Worm (Caenorhabditis elegans): ENCODE results near the gene ptr-4.

The ptr-4 gene

DNA sequence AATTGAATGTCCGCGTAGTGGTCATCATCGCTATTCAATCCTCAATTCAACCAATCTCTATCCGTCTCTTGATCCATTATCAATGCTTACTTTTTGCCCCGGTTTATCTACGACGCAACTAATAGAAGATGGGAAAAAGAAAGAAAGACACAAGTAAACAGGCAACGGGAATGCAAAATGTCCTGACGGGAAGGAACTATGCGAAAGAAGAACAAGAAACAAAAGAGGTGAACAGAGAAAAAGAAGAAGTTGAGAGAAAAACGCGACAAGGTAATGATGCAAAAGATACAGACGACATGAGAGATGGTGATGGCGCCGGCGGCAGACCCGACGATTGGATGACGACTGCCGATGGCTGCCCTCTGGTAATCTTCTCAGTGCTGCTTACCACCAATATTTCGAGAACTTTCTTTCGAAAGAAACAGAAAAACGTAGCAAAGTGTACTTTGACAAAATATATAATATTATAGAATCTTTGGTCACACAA, 23.7 kb downstream of the ptr-4 start (continued):
- no peak for TF ChIP-seq F37B4.10 (GFP tag; IDR thresholded peaks at IDR 0.05)
- no peak for TF ChIP-seq lir-1 (GFP tag; conservative IDR thresholded peaks at IDR 0.05)
- TF ChIP-seq madf-6 (GFP tag; IDR thresholded peaks at IDR 0.05) = no peak
- TF ChIP-seq mes-4 (tag; optimal IDR thresholded peaks at IDR 0.05) = no peak
- no peak for TF ChIP-seq F57A8.1 (GFP tag; optimal IDR thresholded peaks at IDR 0.05)
- TF ChIP-seq F33H1.4 (GFP tag; IDR thresholded peaks at IDR 0.05) = no peak
- no peak for TF ChIP-seq F57C9.4 (tag; optimal IDR thresholded peaks at IDR 0.05)
- no peak for TF ChIP-seq sptf-2 (GFP tag; optimal IDR thresholded peaks at IDR 0.05)
- peak; percentile 29 for TF ChIP-seq nhr-90 (tag; optimal IDR thresholded peaks at IDR 0.05)
- no peak for TF ChIP-seq hrde-1 (tag; optimal IDR thresholded peaks at IDR 0.05; ENCODE audit: borderline replicate concordance)
- no peak for TF ChIP-seq cebp-2 (GFP tag; IDR thresholded peaks at IDR 0.05)
- TF ChIP-seq F39B2.1 (GFP tag; IDR thresholded peaks at IDR 0.05) = no peak
- no peak for TF ChIP-seq dpl-1 (GFP tag; optimal IDR thresholded peaks at IDR 0.05)
- no peak for TF ChIP-seq ccch-3 (GFP tag; optimal IDR thresholded peaks at IDR 0.05)
- TF ChIP-seq ets-4 (GFP tag; optimal IDR thresholded peaks at IDR 0.05) = no peak
- no peak for TF ChIP-seq xnd-1 (tag; optimal IDR thresholded peaks at IDR 0.05)
- TF ChIP-seq hsf-1 (GFP tag; IDR thresholded peaks at IDR 0.05) = peak; percentile 80
- no peak for TF ChIP-seq D2030.7 (GFP tag; IDR thresholded peaks at IDR 0.05)
- TF ChIP-seq sdz-38 (tag; optimal IDR thresholded peaks at IDR 0.05) = no peak
- no peak for TF ChIP-seq unc-130 (GFP tag; optimal IDR thresholded peaks at IDR 0.05)
- TF ChIP-seq zim-3 (tag; optimal IDR thresholded peaks at IDR 0.05) = no peak
- TF ChIP-seq F55B11.4 (tag; optimal IDR thresholded peaks at IDR 0.05; ENCODE audit: borderline replicate concordance, insufficient read depth) = no peak
- TF ChIP-seq B0336.3 (GFP tag; IDR thresholded peaks at IDR 0.05) = peak; percentile 77
- no peak for TF ChIP-seq ztf-3 (GFP tag; optimal IDR thresholded peaks at IDR 0.05)
- no peak for TF ChIP-seq atf-7 (tag; optimal IDR thresholded peaks at IDR 0.05)
- no peak for TF ChIP-seq tbx-9 (tag; optimal IDR thresholded peaks at IDR 0.05; ENCODE audit: borderline replicate concordance)
- TF ChIP-seq snpc-1.3 (tag; optimal IDR thresholded peaks at IDR 0.05; ENCODE audit: insufficient read depth) = no peak
- no peak for TF ChIP-seq mxl-1 (tag; optimal IDR thresholded peaks at IDR 0.05)
- TF ChIP-seq rcor-1 (GFP tag; IDR thresholded peaks at IDR 0.05) = no peak
- TF ChIP-seq gei-17 (GFP tag; optimal IDR thresholded peaks at IDR 0.05) = peak; percentile 58
- TF ChIP-seq nhr-179 (tag; optimal IDR thresholded peaks at IDR 0.05) = no peak
- no peak for TF ChIP-seq sea-2 (GFP tag; IDR thresholded peaks at IDR 0.05)
- TF ChIP-seq let-526 (GFP tag; IDR thresholded peaks at IDR 0.05) = no peak
- TF ChIP-seq pha-4 (tag; optimal IDR thresholded peaks at IDR 0.05) = no peak
- TF ChIP-seq die-1 (tag; optimal IDR thresholded peaks at IDR 0.05) = peak; percentile 3
- no peak for TF ChIP-seq madf-3 (GFP tag; IDR thresholded peaks at IDR 0.05)
- no peak for TF ChIP-seq ztf-6 (GFP tag; IDR thresholded peaks at IDR 0.05)
- TF ChIP-seq athp-1 (tag; optimal IDR thresholded peaks at IDR 0.05) = no peak
- TF ChIP-seq ztf-25 (GFP tag; IDR thresholded peaks at IDR 0.05) = no peak
- no peak for TF ChIP-seq lag-1 (GFP tag; IDR thresholded peaks at IDR 0.05)
- no peak for TF ChIP-seq Y95B8A.8 (GFP tag; IDR thresholded peaks at IDR 0.05)
- TF ChIP-seq F22D6.2 (tag; optimal IDR thresholded peaks at IDR 0.05) = peak; percentile 13
- TF ChIP-seq tbp1 (GFP tag; optimal IDR thresholded peaks at IDR 0.05) = peak; percentile 23
- no peak for TF ChIP-seq T07F8.4 (tag; optimal IDR thresholded peaks at IDR 0.05)
- no peak for TF ChIP-seq aptf-3 (GFP tag; IDR thresholded peaks at IDR 0.05)
- peak; percentile 40 for TF ChIP-seq K12H6.12 (tag; optimal IDR thresholded peaks at IDR 0.05)
- no peak for TF ChIP-seq pbrm-1 (GFP tag; IDR thresholded peaks at IDR 0.05)
- no peak for TF ChIP-seq Y53G8AR.9 (GFP tag; conservative IDR thresholded peaks at IDR 0.05)
- no peak for TF ChIP-seq lsl-1 (GFP tag; optimal IDR thresholded peaks at IDR 0.05)
- no peak for TF ChIP-seq bed-1 (GFP tag; IDR thresholded peaks at IDR 0.05)

All from whole organism, young adult.